Fruit fly (Drosophila melanogaster): ENCODE measurements around the gene SLIRP2.

Gene SLIRP2

DNA sequence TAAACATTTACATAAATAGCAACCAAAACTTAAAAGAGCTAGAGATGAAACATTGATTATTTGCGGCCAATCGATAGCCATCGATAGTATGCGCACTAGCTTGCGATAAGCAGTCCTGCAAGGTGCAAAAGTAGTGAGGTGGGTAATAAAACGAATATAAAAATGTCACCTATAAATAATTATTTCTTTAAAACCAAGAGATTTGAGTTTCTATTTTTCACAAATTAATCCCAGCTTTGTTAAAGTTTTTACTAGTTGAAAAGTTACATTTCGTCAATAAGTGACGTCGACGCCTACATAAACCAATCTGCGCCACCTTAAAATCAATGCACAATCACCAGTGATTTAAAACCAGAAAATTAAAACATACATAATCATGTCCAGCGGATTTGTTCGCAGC, at the start of gene SLIRP2, which contains the start of gene Mkk4:
Gene SLIRP2, plus strand, starts transcription at position 344 of the 400 bp plus-strand sequence.
Gene Mkk4, minus strand, starts transcription at position 56 of the 400 bp plus-strand sequence.
- TF ChIP-seq noc (tag; optimal IDR thresholded peaks at IDR 0.05) = peak; percentile 98

dm6 chr3R:8616149-8616548, 34.7 kb upstream of the SLIRP2 start:
- TF ChIP-seq noc (tag; optimal IDR thresholded peaks at IDR 0.05) = no peak

- TF ChIP-seq noc (tag; optimal IDR thresholded peaks at IDR 0.05) = no peak
Measured at dm6 chr3R:8619089-8619488, 31.8 kb upstream of the SLIRP2 start.

DNA sequence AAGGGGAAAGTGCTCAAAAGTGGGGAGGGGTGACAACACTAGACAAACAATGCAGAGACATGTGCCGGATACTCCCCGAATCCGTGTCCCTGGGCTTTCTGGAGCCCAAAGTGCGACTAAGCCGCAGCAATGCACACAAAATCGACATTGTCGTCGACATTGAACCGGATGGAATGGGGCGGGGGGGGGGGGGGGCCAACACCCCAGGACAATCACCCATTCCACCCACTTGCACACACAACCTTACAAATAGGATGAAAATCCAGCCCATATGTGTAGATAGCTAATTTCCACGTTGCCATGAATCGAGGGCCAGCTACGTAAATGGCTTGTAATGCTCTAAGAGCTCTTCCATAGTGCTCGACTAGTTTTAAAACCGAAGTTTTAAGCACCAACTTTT, 30.1 kb upstream of the SLIRP2 start:
- no peak for TF ChIP-seq noc (tag; optimal IDR thresholded peaks at IDR 0.05)

- no peak for TF ChIP-seq noc (tag; optimal IDR thresholded peaks at IDR 0.05)
Measured at dm6 chr3R:8635778-8636177, 15.1 kb upstream of the SLIRP2 start, which contains the start of gene Or85e. Gene Or85e, minus strand, starts transcription at chr3R:8635878.

DNA sequence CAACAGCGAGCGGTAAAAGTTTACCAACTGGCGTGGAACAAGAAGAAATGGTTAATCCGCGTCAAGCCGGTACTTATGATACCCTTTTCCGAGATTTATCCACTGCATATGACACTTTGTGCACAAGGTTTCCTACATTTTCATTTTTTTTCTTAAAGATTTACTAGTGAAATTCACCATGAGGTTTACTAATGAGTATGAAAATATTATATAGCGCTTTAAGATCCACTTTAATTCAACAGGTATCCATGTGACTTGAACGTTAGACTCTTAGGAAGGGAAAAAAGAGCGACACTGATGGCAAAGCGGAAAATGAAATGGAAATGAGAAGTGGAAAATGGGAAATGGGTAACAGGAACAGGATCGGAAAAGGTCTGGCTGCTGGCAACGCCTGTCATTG, 12.3 kb upstream of the SLIRP2 start:
- no peak for TF ChIP-seq noc (tag; optimal IDR thresholded peaks at IDR 0.05)

dm6 chr3R:8642376-8642966, 8.4 kb upstream of the SLIRP2 start:
- TF ChIP-seq noc (tag; optimal IDR thresholded peaks at IDR 0.05) = peak; percentile 29

DNA sequence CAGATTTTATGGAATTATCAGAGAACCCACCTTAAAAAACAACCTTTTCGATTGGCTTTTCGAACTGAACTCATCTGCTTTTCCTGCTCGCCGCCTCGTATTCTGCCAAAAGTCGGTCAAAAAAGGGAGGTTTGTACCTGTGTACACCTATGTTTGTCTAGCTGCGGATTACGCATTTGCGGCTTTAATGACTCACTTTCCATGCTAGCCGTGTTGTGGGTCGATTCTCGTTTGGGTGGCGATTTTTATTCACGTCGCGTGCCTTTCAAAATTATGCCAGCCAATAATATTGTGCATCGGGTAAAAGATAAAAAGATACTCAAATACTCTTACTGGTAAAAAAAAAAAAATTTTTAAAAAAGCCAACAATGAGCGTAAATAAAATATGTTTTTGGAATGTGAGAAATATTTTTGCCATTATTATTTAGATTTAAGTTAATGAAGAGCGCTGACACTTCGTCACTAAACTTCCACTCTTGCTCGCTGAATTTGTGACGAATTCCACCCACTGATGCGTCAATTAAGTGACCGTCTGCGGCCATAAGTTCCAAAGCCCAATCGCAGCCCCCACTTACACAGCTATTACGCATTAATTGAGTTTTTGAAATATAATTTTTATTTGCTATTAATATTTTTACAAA, 5.2 kb upstream of the SLIRP2 start, which contains the start of gene Cyp313b1:
Gene Cyp313b1, minus strand, starts transcription at position 71 of the 641 bp plus-strand sequence.
- no peak for TF ChIP-seq noc (tag; optimal IDR thresholded peaks at IDR 0.05)

dm6 chr3R:8652731-8653130, 1.8 kb downstream of the SLIRP2 start, which contains the start of the genes Sys1 and Dhod:
Gene Sys1, plus strand, starts transcription at chr3R:8652821.
Gene Dhod, minus strand, starts transcription at chr3R:8652916.
- TF ChIP-seq noc (tag; optimal IDR thresholded peaks at IDR 0.05) = peak; percentile 77

DNA sequence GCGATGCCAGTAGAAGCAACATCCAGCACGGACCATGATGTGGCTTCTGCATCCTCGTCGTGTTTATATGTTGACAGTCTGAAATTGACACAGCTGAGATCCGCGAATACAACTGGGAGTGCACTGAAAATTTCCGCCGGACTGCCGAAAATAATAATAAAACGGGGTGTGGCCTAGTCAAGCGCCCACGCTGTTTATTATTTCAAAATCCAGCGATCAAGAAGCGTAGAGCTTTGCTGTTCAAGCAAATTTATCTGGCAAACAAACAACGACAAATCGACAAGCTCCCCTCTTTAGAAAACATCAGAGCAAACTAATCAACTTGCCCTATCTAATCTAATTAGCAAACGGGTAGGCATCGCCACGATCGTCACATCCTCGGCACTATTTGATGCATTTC, 3.2 kb downstream of the SLIRP2 start:
- TF ChIP-seq noc (tag; optimal IDR thresholded peaks at IDR 0.05) = no peak

dm6 chr3R:8654666-8655065, 3.8 kb downstream of the SLIRP2 start, which contains the start of gene CG42489:
Gene CG42489, minus strand, starts transcription at chr3R:8654766.
- no peak for TF ChIP-seq noc (tag; optimal IDR thresholded peaks at IDR 0.05)

- TF ChIP-seq noc (tag; optimal IDR thresholded peaks at IDR 0.05) = no peak
Measured at dm6 chr3R:8658688-8659087, 7.8 kb downstream of the SLIRP2 start.

DNA sequence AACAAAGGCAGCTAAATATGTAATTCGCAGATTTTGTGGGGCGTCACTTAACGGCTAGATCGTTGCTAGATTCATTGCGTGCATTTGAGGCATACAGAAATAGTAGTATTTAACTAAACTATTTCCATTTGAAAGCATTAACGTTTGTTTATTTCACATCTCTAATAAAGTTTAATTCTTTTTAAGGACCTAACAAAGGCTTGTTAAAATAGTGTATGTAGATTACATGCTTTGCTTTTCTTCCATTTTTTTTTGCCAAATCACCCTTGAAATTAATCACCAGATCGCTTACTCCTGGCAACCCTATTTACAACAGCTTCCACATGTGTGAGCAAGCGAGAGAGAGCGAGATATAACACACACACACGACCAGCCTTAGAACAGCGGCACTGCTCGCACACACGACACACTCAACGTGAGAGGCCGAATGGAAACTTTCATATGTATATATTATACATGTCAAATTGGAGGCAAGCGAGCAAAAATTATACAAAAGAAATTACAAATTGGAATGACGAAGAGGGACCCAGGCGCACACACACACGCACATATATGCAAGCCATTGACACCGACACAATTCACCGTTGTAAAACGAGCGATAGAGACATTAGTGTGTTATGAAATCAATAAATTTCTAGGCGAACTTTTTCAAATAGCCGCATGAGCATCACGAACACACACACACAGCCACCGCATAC, 8.5 kb downstream of the SLIRP2 start:
- peak; percentile 62 for TF ChIP-seq noc (tag; optimal IDR thresholded peaks at IDR 0.05)

dm6 chr3R:8659907-8660660, 9.2 kb downstream of the SLIRP2 start:
- peak; percentile 7 for TF ChIP-seq noc (tag; optimal IDR thresholded peaks at IDR 0.05)

- no peak for TF ChIP-seq noc (tag; optimal IDR thresholded peaks at IDR 0.05)
Measured at dm6 chr3R:8660661-8661060, 9.8 kb downstream of the SLIRP2 start, which contains the start of gene bel. Gene bel, minus strand, starts transcription at chr3R:8660761.
